Fruit fly (Drosophila melanogaster): ENCODE data around the gene Taf6.

The Taf6 gene

DNA sequence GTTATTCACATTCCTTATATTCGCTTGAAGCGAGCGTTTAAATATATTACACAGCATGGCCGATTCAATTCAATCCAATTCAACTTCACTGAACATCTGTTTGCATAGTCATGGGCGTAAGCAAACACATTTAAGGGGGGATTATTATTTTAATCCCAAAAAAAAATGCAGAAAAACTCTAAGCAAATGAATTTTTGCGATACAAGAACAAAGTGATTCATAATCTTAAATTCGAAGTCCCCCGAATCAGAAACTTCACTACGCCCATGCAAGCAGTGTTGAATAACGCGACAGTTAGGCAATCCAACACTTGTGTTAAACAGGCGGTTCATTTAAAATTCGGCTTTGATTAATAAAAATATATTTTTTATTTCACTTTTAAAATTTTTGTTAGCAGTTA lies 8.5 kb upstream of the Taf6 start, which contains the start of gene CG14100:
TSS of gene CG14100 (minus strand) at position 103 of the 400 bp plus-strand sequence.
- TF ChIP-seq psq (optimal IDR thresholded peaks at IDR 0.05) (no peak), ttk (optimal IDR thresholded peaks at IDR 0.05) (no peak), Sin3A (optimal IDR thresholded peaks at IDR 0.05) (no peak), Myc (optimal IDR thresholded peaks at IDR 0.05) (no peak), h (optimal IDR thresholded peaks at IDR 0.05) (no peak), insv (optimal IDR thresholded peaks at IDR 0.05) (no peak)

DNA sequence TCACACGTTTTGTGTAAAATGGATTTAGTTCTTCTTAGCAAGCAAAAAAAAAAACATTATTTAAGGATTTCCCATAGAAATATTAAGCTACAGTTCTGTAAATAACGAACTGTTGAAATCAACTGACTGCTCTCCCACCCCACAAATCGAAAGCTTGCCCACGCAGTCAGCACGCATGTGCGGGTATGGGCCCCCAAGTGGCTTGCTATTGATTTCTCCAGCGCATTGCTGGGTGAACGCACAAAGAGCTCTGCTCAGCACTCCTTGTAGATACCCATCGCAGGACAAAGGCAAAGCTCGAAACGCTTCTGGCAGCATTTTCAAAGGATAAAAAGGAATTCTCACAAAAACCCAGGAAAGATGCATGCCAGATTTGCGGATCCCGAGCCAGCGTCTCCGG lies 2.5 kb downstream of the Taf6 start, which contains the start of gene CG9368:
TSS of gene CG9368 (plus strand) at position 221 of the 400 bp plus-strand sequence.
- no peak for TF ChIP-seq psq (optimal IDR thresholded peaks at IDR 0.05)
- no peak for TF ChIP-seq insv (optimal IDR thresholded peaks at IDR 0.05)
- no peak for TF ChIP-seq Sin3A (optimal IDR thresholded peaks at IDR 0.05)
- TF ChIP-seq Myc (optimal IDR thresholded peaks at IDR 0.05), result no peak
- TF ChIP-seq ttk (optimal IDR thresholded peaks at IDR 0.05), result no peak
- no peak for TF ChIP-seq h (optimal IDR thresholded peaks at IDR 0.05)

DNA sequence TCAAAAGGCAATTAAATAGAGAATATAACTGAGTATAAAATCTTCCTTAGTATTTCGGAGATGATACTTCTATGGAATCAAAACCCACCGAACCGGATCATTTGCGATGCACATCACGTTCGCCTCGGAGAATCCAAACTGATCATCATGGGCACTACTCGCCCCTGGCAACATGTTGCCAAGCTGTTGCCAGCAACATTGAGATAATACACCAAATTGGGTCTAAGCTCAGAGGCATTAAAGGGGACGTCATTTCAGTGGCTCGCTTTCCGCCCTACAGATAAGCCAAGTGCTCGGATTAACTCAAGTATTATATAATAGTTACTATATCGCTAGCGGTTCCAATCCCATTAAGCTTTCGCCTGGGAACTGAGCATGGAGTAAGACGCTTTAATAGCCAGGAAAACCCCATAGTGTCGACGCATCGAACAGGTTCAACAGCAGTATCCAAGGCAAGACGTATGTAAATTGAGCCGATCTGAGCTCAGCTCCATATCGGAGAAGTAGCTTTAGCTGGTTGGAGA lies 7.1 kb downstream of the Taf6 start, which contains the start of the genes lush and CG9372:
TSS of gene lush (minus strand) at position 117 of the 524 bp plus-strand sequence.
TSS of gene CG9372 (plus strand) at position 235 of the 524 bp plus-strand sequence.
- TF ChIP-seq ttk (optimal IDR thresholded peaks at IDR 0.05) (no peak), h (optimal IDR thresholded peaks at IDR 0.05) (no peak), psq (optimal IDR thresholded peaks at IDR 0.05) (no peak), insv (optimal IDR thresholded peaks at IDR 0.05) (no peak), Sin3A (optimal IDR thresholded peaks at IDR 0.05) (no peak), Myc (optimal IDR thresholded peaks at IDR 0.05) (no peak)

- TF ChIP-seq insv (optimal IDR thresholded peaks at IDR 0.05) (no peak), Myc (optimal IDR thresholded peaks at IDR 0.05) (no peak), ttk (optimal IDR thresholded peaks at IDR 0.05) (no peak), Sin3A (optimal IDR thresholded peaks at IDR 0.05) (no peak), psq (optimal IDR thresholded peaks at IDR 0.05) (no peak), h (optimal IDR thresholded peaks at IDR 0.05) (no peak)
Measured at dm6 chr3L:19612172-19612571, 13.3 kb downstream of the Taf6 start, which contains the start of the genes Lon and PIG-F. Lon (minus strand) TSS chr3L:19612199. PIG-F (plus strand) TSS chr3L:19612455.

- TF ChIP-seq Sin3A (optimal IDR thresholded peaks at IDR 0.05) (no peak), ttk (optimal IDR thresholded peaks at IDR 0.05) (no peak), insv (optimal IDR thresholded peaks at IDR 0.05) (no peak), Myc (optimal IDR thresholded peaks at IDR 0.05) (no peak), psq (optimal IDR thresholded peaks at IDR 0.05) (no peak), h (optimal IDR thresholded peaks at IDR 0.05) (no peak)
Measured at dm6 chr3L:19618072-19618958, 19.4 kb downstream of the Taf6 start, which contains the start of gene asf1. asf1 (plus strand) TSS chr3L:19618894.

DNA sequence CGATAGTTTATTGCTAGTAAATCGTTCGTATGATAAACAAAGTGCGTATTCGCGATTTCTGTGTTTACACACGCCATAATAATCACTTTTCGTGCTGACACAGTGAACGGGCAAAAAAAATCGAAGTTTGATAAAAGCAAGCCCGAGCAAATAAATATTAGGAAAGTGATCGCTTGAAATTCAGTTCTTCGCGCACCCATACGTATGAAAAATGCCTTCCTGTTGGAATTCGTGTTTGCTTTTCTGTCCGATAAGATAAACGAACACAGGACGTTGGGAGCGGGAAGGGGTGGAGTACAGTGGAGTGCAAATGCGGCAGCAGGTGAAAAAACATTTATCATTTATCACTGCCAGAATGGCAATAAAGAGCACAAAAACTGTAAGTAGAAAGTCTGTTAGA lies 31.8 kb downstream of the Taf6 start:
- no peak for TF ChIP-seq Sin3A (optimal IDR thresholded peaks at IDR 0.05)
- no peak for TF ChIP-seq insv (optimal IDR thresholded peaks at IDR 0.05)
- TF ChIP-seq Myc (optimal IDR thresholded peaks at IDR 0.05), result no peak
- TF ChIP-seq h (optimal IDR thresholded peaks at IDR 0.05), result no peak
- TF ChIP-seq ttk (optimal IDR thresholded peaks at IDR 0.05), result no peak
- no peak for TF ChIP-seq psq (optimal IDR thresholded peaks at IDR 0.05)

- TF ChIP-seq ttk (optimal IDR thresholded peaks at IDR 0.05), result no peak
- TF ChIP-seq Myc (optimal IDR thresholded peaks at IDR 0.05), result no peak
- no peak for TF ChIP-seq Sin3A (optimal IDR thresholded peaks at IDR 0.05)
- no peak for TF ChIP-seq psq (optimal IDR thresholded peaks at IDR 0.05)
- TF ChIP-seq h (optimal IDR thresholded peaks at IDR 0.05), result no peak
- TF ChIP-seq insv (optimal IDR thresholded peaks at IDR 0.05), result no peak
Measured at dm6 chr3L:19631867-19632266, 33.0 kb downstream of the Taf6 start.

- TF ChIP-seq psq (optimal IDR thresholded peaks at IDR 0.05), result no peak
- TF ChIP-seq insv (optimal IDR thresholded peaks at IDR 0.05), result no peak
- no peak for TF ChIP-seq ttk (optimal IDR thresholded peaks at IDR 0.05)
- no peak for TF ChIP-seq Myc (optimal IDR thresholded peaks at IDR 0.05)
- TF ChIP-seq h (optimal IDR thresholded peaks at IDR 0.05), result no peak
Measured at dm6 chr3L:19632766-19633632, 34.1 kb downstream of the Taf6 start.

dm6 chr3L:19634788-19635448 lies 36.0 kb downstream of the Taf6 start:
- TF ChIP-seq ttk (optimal IDR thresholded peaks at IDR 0.05) (no peak), h (optimal IDR thresholded peaks at IDR 0.05) (no peak), insv (optimal IDR thresholded peaks at IDR 0.05) (no peak), psq (optimal IDR thresholded peaks at IDR 0.05) (no peak), Myc (optimal IDR thresholded peaks at IDR 0.05) (no peak), Sin3A (optimal IDR thresholded peaks at IDR 0.05) (no peak)

- TF ChIP-seq Sin3A (optimal IDR thresholded peaks at IDR 0.05) (no peak), ttk (optimal IDR thresholded peaks at IDR 0.05) (no peak), h (optimal IDR thresholded peaks at IDR 0.05) (no peak), psq (optimal IDR thresholded peaks at IDR 0.05) (no peak), Myc (optimal IDR thresholded peaks at IDR 0.05) (no peak), insv (optimal IDR thresholded peaks at IDR 0.05) (no peak)
Measured at dm6 chr3L:19635478-19635996, 36.6 kb downstream of the Taf6 start, which contains the start of gene wnd. wnd (minus strand) TSS chr3L:19635783.
